Worm (Caenorhabditis elegans) whole organism, L3 larva: Measurements from ENCODE around the gene M176.16.

Experiments
- jun-1 ChIP-seq: fragments of 150-350 bp; optimal IDR thresholded peaks from 2 replicates; lab custom pipeline; 2014; ENCODE audit warnings: missing biosample characterization, missing genetic modification reagents, missing genetic modification characterization
- unc-39 ChIP-seq: sonication (generic microtip); optimal IDR thresholded peaks from 4 replicates; lab custom pipeline; 2017; ENCODE audit warnings: missing biosample characterization, missing genetic modification characterization
- ztf-11 ChIP-seq: fragments of 150-350 bp; optimal IDR thresholded peaks from 2 replicates; lab custom pipeline; 2014; ENCODE audit warnings: missing biosample characterization, missing genetic modification characterization

ce11 chrII:9416381-9417276 lies 1.7 kb upstream of the M176.16 start, which contains the start of the genes gss-1 and chch-3:
- TF ChIP-seq unc-39 (tag; lab: Kevin White, UChicago) (no peak), jun-1 (tag; lab: Kevin White, UChicago) (no peak), ztf-11 (tag; lab: Kevin White, UChicago) (no peak)
